Worm (Caenorhabditis elegans) whole organism, early embryonic: Measurements from ENCODE around the gene Y27F2A.11.

Experiments used
- B0310.2 ChIP-seq: sonication (generic microtip); optimal IDR thresholded peaks from 2 replicates; lab custom pipeline; 2016; ENCODE audit warnings: mild to moderate bottlenecking, missing genetic modification characterization, missing compliant biosample characterization
- F13C5.2 ChIP-seq: sonication (generic microtip); optimal IDR thresholded peaks from 2 replicates; lab custom pipeline; 2017; ENCODE audit warnings: mild to moderate bottlenecking, missing genetic modification characterization, inconsistent platforms, missing compliant biosample characterization
- aly-1 ChIP-seq: sonication (generic microtip); optimal IDR thresholded peaks from 2 replicates; lab custom pipeline; 2016; ENCODE audit warnings: missing genetic modification characterization, missing compliant biosample characterization
- ama-1 ChIP-seq: fragments of 150-350 bp; optimal IDR thresholded peaks from 2 replicates; lab custom pipeline; 2014
- ceh-13 ChIP-seq: fragments of 200-800 bp; sonication (Bioruptor generic); optimal IDR thresholded peaks from 2 replicates; lab custom pipeline; 2018; ENCODE audit warnings: mild to moderate bottlenecking, missing genetic modification characterization, missing compliant biosample characterization
- ceh-36 ChIP-seq: sonication (generic microtip); optimal IDR thresholded peaks from 2 replicates; lab custom pipeline; 2016; ENCODE audit warnings: missing genetic modification characterization, inconsistent platforms, missing compliant biosample characterization
- ets-7 ChIP-seq: sonication (generic microtip); optimal IDR thresholded peaks from 2 replicates; lab custom pipeline; 2016; ENCODE audit warnings: missing genotype, missing genetic modification characterization, missing compliant biosample characterization
- flt-1 ChIP-seq: fragments of 200-800 bp; sonication (Bioruptor generic); IDR thresholded peaks from 2 replicates; pipeline ENCODE4 v1.3.6; 2022; ENCODE audit warnings: missing genetic modification characterization, missing compliant biosample characterization
- hmbx-1 ChIP-seq: sonication (generic microtip); optimal IDR thresholded peaks from 2 replicates; lab custom pipeline; 2016; ENCODE audit warnings: mild to moderate bottlenecking, missing genetic modification characterization, missing compliant biosample characterization
- hmg-4 ChIP-seq: fragments of 200-800 bp; sonication (Bioruptor generic); optimal IDR thresholded peaks from 2 replicates; lab custom pipeline; 2018; ENCODE audit warnings: mild to moderate bottlenecking, missing genetic modification characterization, missing compliant biosample characterization
- hnd-1 ChIP-seq: sonication (generic microtip); optimal IDR thresholded peaks from 2 replicates; lab custom pipeline; 2016; ENCODE audit warnings: missing genetic modification characterization, missing compliant biosample characterization
- pes-1 ChIP-seq: fragments of 200-800 bp; sonication (Bioruptor generic); IDR thresholded peaks from 2 replicates; pipeline ENCODE4 v1.3.6; 2022; ENCODE audit warnings: missing genetic modification reagents, missing genetic modification characterization, missing compliant biosample characterization
- scrt-1 ChIP-seq: fragments of 200-800 bp; sonication (Bioruptor generic); IDR thresholded peaks from 2 replicates; pipeline ENCODE4 v1.3.6; 2022; ENCODE audit warnings: missing genetic modification characterization, missing compliant biosample characterization
- sea-1 ChIP-seq: fragments of 200-800 bp; sonication (Bioruptor generic); conservative IDR thresholded peaks from 2 replicates; pipeline ENCODE4 v1.3.6; 2022; ENCODE audit warnings: missing genetic modification characterization, missing compliant biosample characterization
- tbx-11 ChIP-seq: fragments of 200-800 bp; sonication (Bioruptor generic); IDR thresholded peaks from 2 replicates; pipeline ENCODE4 v1.3.6; 2022; ENCODE audit warnings: missing genetic modification characterization, missing compliant biosample characterization
- tbx-37 ChIP-seq: fragments of 200-800 bp; sonication (Bioruptor generic); conservative IDR thresholded peaks from 2 replicates; pipeline ENCODE4 v1.3.6; 2022; ENCODE audit warnings: missing genetic modification reagents, missing genetic modification characterization, missing compliant biosample characterization
- tra-4 ChIP-seq: sonication (generic microtip); optimal IDR thresholded peaks from 2 replicates; lab custom pipeline; 2017; ENCODE audit warnings: missing genetic modification characterization, missing compliant biosample characterization

Gene Y27F2A.11

ce11 chrII:3237038-3237521, 47.9 kb downstream of the Y27F2A.11 start, which contains the start of the genes srz-67 and C17F4.11:
Gene srz-67, minus strand, starts transcription at chrII:3237138.
Gene C17F4.11, plus strand, starts transcription at chrII:3237471.
- TF ChIP-seq aly-1 (tag; lab: Kevin White, UChicago) (no peak), tbx-37 (GFP tag; lab: Robert Waterston, UW) (no peak), sea-1 (no peak), hmbx-1 (tag; lab: Kevin White, UChicago) (no peak), hnd-1 (tag; lab: Kevin White, UChicago) (no peak), tra-4 (no peak), ceh-13 (GFP tag; lab: Kevin White, UChicago) (no peak), tbx-11 (GFP tag; lab: Robert Waterston, UW) (no peak), ceh-36 (tag; lab: Kevin White, UChicago) (no peak), flt-1 (GFP tag; lab: Robert Waterston, UW) (no peak), ama-1 (lab: Kevin White, UChicago) (no peak), ets-7 (tag; lab: Kevin White, UChicago) (no peak), scrt-1 (no peak), pes-1 (GFP tag; lab: Robert Waterston, UW) (no peak), hmg-4 (no peak), F13C5.2 (tag; lab: Kevin White, UChicago) (no peak), B0310.2 (no peak)

- TF ChIP-seq hmbx-1 (tag; lab: Kevin White, UChicago) (no peak), sea-1 (no peak)
Measured at ce11 chrII:3240207-3240606, 51.1 kb downstream of the Y27F2A.11 start, which contains the start of gene C17F4.3. Gene C17F4.3, plus strand, starts transcription at chrII:3240507.
